Worm (Caenorhabditis elegans) whole organism, L4/young adult: ENCODE results near the gene srh-211.

ENCODE experiments used
- W03F9.2 ChIP-seq: fragments of 150-350 bp; optimal IDR thresholded peaks from 2 replicates; lab custom pipeline; 2014; ENCODE audit warnings: missing biosample characterization, missing genetic modification characterization
- dao-5 ChIP-seq: sonication (generic microtip); optimal IDR thresholded peaks from 2 replicates; lab custom pipeline; 2016; ENCODE audit warnings: missing genotype, missing genetic modification characterization, moderate library complexity, missing compliant biosample characterization
- him-1 ChIP-seq: sonication (generic microtip); optimal IDR thresholded peaks from 2 replicates; lab custom pipeline; 2016; ENCODE audit warnings: missing genotype, missing genetic modification reagents, missing genetic modification characterization, missing compliant biosample characterization

DNA sequence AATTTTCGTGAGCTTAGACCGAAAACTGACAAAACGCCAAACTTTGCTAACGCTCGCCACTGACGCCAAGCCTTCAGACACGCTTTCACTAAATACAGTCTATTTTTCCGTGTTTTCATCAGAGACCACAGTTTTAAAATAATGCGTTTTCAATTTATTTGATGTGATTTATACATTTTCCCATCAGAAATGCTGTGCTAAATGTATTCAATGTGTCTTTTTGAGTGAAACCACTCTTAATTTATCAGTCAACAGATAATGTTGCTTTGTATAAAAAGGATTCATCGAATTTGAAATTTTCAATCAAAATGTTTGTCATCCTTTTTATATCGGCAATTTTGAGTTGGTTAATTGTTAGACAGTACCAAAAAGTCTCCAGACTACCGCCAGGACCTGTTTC lies 49.9 kb downstream of the srh-211 start, which contains the start of gene cyp-35A4:
- TF ChIP-seq W03F9.2 (tag; lab: Kevin White, UChicago) (no peak), him-1 (no peak), dao-5 (tag; lab: Kevin White, UChicago) (no peak)
